Fruit fly (Drosophila melanogaster) whole organism, embryonic: ENCODE data around the gene CG6163.

Experiments used
- Adf1 ChIP-seq: fragments of 200-800 bp; sonication (Bioruptor generic); IDR thresholded peaks from 2 replicates; pipeline ENCODE4 v1.3.6; 2022; ENCODE audit warnings: missing biosample characterization, missing genetic modification characterization
- CG10209 ChIP-seq: fragments of 200-800 bp; sonication (Bioruptor generic); optimal IDR thresholded peaks from 3 replicates; lab custom pipeline; 2017; ENCODE audit warnings: missing biosample characterization, mild to moderate bottlenecking, missing genetic modification characterization, missing genetic modification reagents
- CG10431 ChIP-seq: fragments of 200-800 bp; sonication (Bioruptor generic); optimal IDR thresholded peaks from 3 replicates; lab custom pipeline; 2018; ENCODE audit warnings: missing biosample characterization, mild to moderate bottlenecking, missing genetic modification characterization
- CG10959 ChIP-seq: fragments of 200-800 bp; sonication (Bioruptor generic); IDR thresholded peaks from 2 replicates; pipeline ENCODE4 v1.3.6; 2022; ENCODE audit warnings: missing biosample characterization, missing genetic modification characterization
- CG11456 ChIP-seq: fragments of 200-800 bp; sonication (Bioruptor generic); IDR thresholded peaks from 3 replicates; pipeline ENCODE4 v1.3.6; 2022; ENCODE audit warnings: missing biosample characterization, missing genetic modification characterization
- CG12659 ChIP-seq: fragments of 200-800 bp; sonication (Bioruptor generic); optimal IDR thresholded peaks from 3 replicates; lab custom pipeline; 2017; ENCODE audit warnings: mild to moderate bottlenecking, missing biosample characterization, missing genetic modification reagents, missing genetic modification characterization
- CG12769 ChIP-seq: fragments of 200-800 bp; sonication (Bioruptor generic); optimal IDR thresholded peaks from 2 replicates; lab custom pipeline; 2019; ENCODE audit warnings: missing biosample characterization, mild to moderate bottlenecking, missing genetic modification characterization, moderate library complexity
- CG13424 ChIP-seq: fragments of 200-800 bp; sonication (Bioruptor generic); optimal IDR thresholded peaks from 2 replicates; lab custom pipeline; 2019; ENCODE audit warnings: missing biosample characterization, mild to moderate bottlenecking, missing genetic modification characterization, moderate library complexity
- CG15269 ChIP-seq: fragments of 200-800 bp; sonication (Bioruptor generic); optimal IDR thresholded peaks from 2 replicates; lab custom pipeline; 2018; ENCODE audit warnings: missing biosample characterization, mild to moderate bottlenecking, missing genetic modification characterization, moderate library complexity
- CG15696 ChIP-seq: fragments of 200-800 bp; sonication (Bioruptor generic); optimal IDR thresholded peaks from 2 replicates; lab custom pipeline; 2019; ENCODE audit warnings: missing biosample characterization, mild to moderate bottlenecking, missing genetic modification characterization, moderate library complexity
- CG18476 ChIP-seq: fragments of 200-800 bp; sonication (Bioruptor generic); optimal IDR thresholded peaks from 2 replicates; lab custom pipeline; 2016; ENCODE audit warnings: missing biosample characterization, mild to moderate bottlenecking, missing genetic modification characterization
- CG2712 ChIP-seq: fragments of 200-800 bp; optimal IDR thresholded peaks from 3 replicates; lab custom pipeline; 2019; ENCODE audit warnings: missing biosample characterization, mild to moderate bottlenecking, missing genetic modification characterization, moderate library complexity
- CG5180 ChIP-seq: fragments of 200-800 bp; sonication (Bioruptor generic); optimal IDR thresholded peaks from 3 replicates; lab custom pipeline; 2017; ENCODE audit warnings: missing biosample characterization, missing genetic modification characterization, mild to moderate bottlenecking, moderate library complexity, missing genetic modification reagents
- CG6689 ChIP-seq: fragments of 200-800 bp; sonication (Bioruptor generic); IDR thresholded peaks from 2 replicates; pipeline ENCODE4 v1.3.6; 2022; ENCODE audit warnings: missing biosample characterization, missing genetic modification characterization
- CG8924 ChIP-seq: fragments of 200-800 bp; optimal IDR thresholded peaks from 3 replicates; lab custom pipeline; 2019; ENCODE audit warnings: missing biosample characterization, mild to moderate bottlenecking, missing genetic modification characterization, moderate library complexity
- D ChIP-seq, 2 experiments: fragments of 200-800 bp in 1 of 2; fragments of >200 bp in 1 of 2; sonication (Bioruptor generic) in 1 of 2; optimal IDR thresholded peaks; 2 replicates in 1 of 2; 3 replicates in 1 of 2; lab custom pipeline; 2017; ENCODE audit warnings: mild to moderate bottlenecking in 1 of 2, missing biosample characterization in 1 of 2, missing genetic modification characterization in 1 of 2, missing genetic modification reagents in 1 of 2
- Dfd ChIP-seq, 2 experiments: fragments of >200 bp; optimal IDR thresholded peaks; 2 replicates each; lab custom pipeline; 2017; ENCODE audit warnings: missing biosample characterization in 2 of 2, missing genetic modification characterization in 2 of 2
- Fer1 ChIP-seq: fragments of 200-800 bp; sonication (Bioruptor generic); optimal IDR thresholded peaks from 2 replicates; lab custom pipeline; 2017; ENCODE audit warnings: missing biosample characterization, mild to moderate bottlenecking, missing genetic modification characterization
- Gug ChIP-seq: fragments of 200-800 bp; sonication (Bioruptor generic); IDR thresholded peaks from 4 replicates; pipeline ENCODE4 v1.3.6; 2022; ENCODE audit warnings: missing biosample characterization, missing genetic modification characterization
- HLH4C ChIP-seq: fragments of 200-800 bp; sonication (Bioruptor generic); IDR thresholded peaks from 3 replicates; pipeline ENCODE4 v1.3.6; 2022; ENCODE audit warnings: missing biosample characterization, missing genetic modification characterization; ENCODE audit not compliant: partially characterized antibody
- MBD-R2 ChIP-seq: fragments of 200-800 bp; sonication (Bioruptor generic); IDR thresholded peaks from 2 replicates; pipeline ENCODE4 v1.3.6; 2022; ENCODE audit warnings: missing biosample characterization, missing genetic modification characterization
- MTF-1 ChIP-seq: fragments of 200-800 bp; sonication (Bioruptor generic); optimal IDR thresholded peaks from 2 replicates; lab custom pipeline; 2018; ENCODE audit warnings: missing biosample characterization, mild to moderate bottlenecking, missing genetic modification characterization, borderline replicate concordance
- Mad ChIP-seq: fragments of 200-800 bp; sonication (Bioruptor generic); optimal IDR thresholded peaks from 2 replicates; lab custom pipeline; 2016; ENCODE audit warnings: missing biosample characterization, missing genetic modification characterization
- Mes4 ChIP-seq: fragments of 200-800 bp; sonication (Bioruptor generic); optimal IDR thresholded peaks from 2 replicates; lab custom pipeline; 2016; ENCODE audit warnings: missing biosample characterization, missing genetic modification characterization
- Myb ChIP-seq: fragments of 200-800 bp; sonication (Bioruptor generic); optimal IDR thresholded peaks from 2 replicates; lab custom pipeline; 2016; ENCODE audit warnings: missing biosample characterization, missing genetic modification characterization
- Nf-YC ChIP-seq: fragments of 200-800 bp; optimal IDR thresholded peaks from 3 replicates; lab custom pipeline; 2019; ENCODE audit warnings: missing biosample characterization, mild to moderate bottlenecking, missing genetic modification characterization, moderate library complexity
- Pdp1 ChIP-seq, 2 experiments: fragments of 200-800 bp; sonication (Bioruptor generic); optimal IDR thresholded peaks; 3 replicates each; lab custom pipeline; 2016; ENCODE audit warnings: missing biosample characterization in 2 of 2, missing genetic modification characterization in 2 of 2, mild to moderate bottlenecking in 1 of 2, moderate library complexity in 1 of 2
- Side ChIP-seq: fragments of 200-800 bp; sonication (Bioruptor generic); optimal IDR thresholded peaks from 2 replicates; lab custom pipeline; 2016; ENCODE audit warnings: missing biosample characterization, missing genetic modification characterization
- TFAM ChIP-seq: fragments of 200-800 bp; sonication (Bioruptor generic); optimal IDR thresholded peaks from 2 replicates; lab custom pipeline; 2017; ENCODE audit warnings: missing biosample characterization, missing genetic modification characterization, inconsistent platforms
- Taf1 ChIP-seq: fragments of 200-800 bp; sonication (Bioruptor generic); IDR thresholded peaks from 2 replicates; pipeline ENCODE4 v1.3.6; 2022; ENCODE audit warnings: missing biosample characterization, missing genetic modification characterization
- dysf ChIP-seq: fragments of 200-800 bp; sonication (Bioruptor generic); IDR thresholded peaks from 3 replicates; pipeline ENCODE4 v1.3.6; 2022; ENCODE audit warnings: missing biosample characterization, missing genetic modification characterization
- ems ChIP-seq: fragments of 200-800 bp; sonication (Bioruptor generic); optimal IDR thresholded peaks from 3 replicates; lab custom pipeline; 2016; ENCODE audit warnings: missing biosample characterization, missing genetic modification characterization
- fd64A ChIP-seq: fragments of 200-800 bp; sonication (Bioruptor generic); optimal IDR thresholded peaks from 3 replicates; lab custom pipeline; 2018; ENCODE audit warnings: missing biosample characterization, mild to moderate bottlenecking, missing genetic modification characterization
- grau ChIP-seq: fragments of 200-800 bp; optimal IDR thresholded peaks from 3 replicates; lab custom pipeline; 2019; ENCODE audit warnings: missing biosample characterization, mild to moderate bottlenecking, missing genetic modification characterization, moderate library complexity
- insv ChIP-seq, 2 experiments: fragments of 200-800 bp; sonication (Bioruptor generic); optimal IDR thresholded peaks; 3 replicates each; lab custom pipeline; 2016 to 2018; ENCODE audit warnings: missing biosample characterization in 2 of 2, missing genetic modification characterization in 2 of 2
- jumu ChIP-seq: fragments of 200-800 bp; sonication (Bioruptor generic); optimal IDR thresholded peaks from 3 replicates; lab custom pipeline; 2016; ENCODE audit warnings: missing biosample characterization, missing genetic modification characterization
- kay ChIP-seq: fragments of 200-800 bp; sonication (Bioruptor generic); optimal IDR thresholded peaks from 2 replicates; lab custom pipeline; 2016; ENCODE audit warnings: missing biosample characterization, missing genetic modification characterization
- mam ChIP-seq: fragments of 200-800 bp; sonication (Bioruptor generic); optimal IDR thresholded peaks from 3 replicates; lab custom pipeline; 2016; ENCODE audit warnings: missing biosample characterization, missing genetic modification characterization
- mirr ChIP-seq: fragments of 200-800 bp; sonication (Bioruptor generic); optimal IDR thresholded peaks from 3 replicates; lab custom pipeline; 2018; ENCODE audit warnings: missing biosample characterization, mild to moderate bottlenecking, missing genetic modification characterization
- peb ChIP-seq: fragments of 200-800 bp; sonication (Bioruptor generic); IDR thresholded peaks from 2 replicates; pipeline ENCODE4 v1.3.6; 2022; ENCODE audit warnings: missing biosample characterization, missing genetic modification characterization
- run ChIP-seq: fragments of 200-800 bp; sonication (Bioruptor generic); optimal IDR thresholded peaks from 3 replicates; lab custom pipeline; 2018; ENCODE audit warnings: missing biosample characterization, mild to moderate bottlenecking, missing genetic modification characterization
- shn ChIP-seq: fragments of 200-800 bp; sonication (Bioruptor generic); optimal IDR thresholded peaks from 3 replicates; lab custom pipeline; 2016; ENCODE audit warnings: missing biosample characterization, missing genetic modification characterization
- sisA ChIP-seq: fragments of 200-800 bp; sonication (Bioruptor generic); IDR thresholded peaks from 2 replicates; pipeline ENCODE4 v1.3.6; 2022; ENCODE audit warnings: missing biosample characterization, missing genetic modification characterization
- slp2 ChIP-seq: fragments of 200-800 bp; sonication (Bioruptor generic); optimal IDR thresholded peaks from 2 replicates; lab custom pipeline; 2016; ENCODE audit warnings: missing biosample characterization, missing genetic modification characterization
- so ChIP-seq: fragments of 200-800 bp; sonication (Bioruptor generic); IDR thresholded peaks from 3 replicates; pipeline ENCODE4 v1.3.6; 2022; ENCODE audit warnings: missing biosample characterization, missing genetic modification characterization
- trem ChIP-seq: fragments of 200-800 bp; optimal IDR thresholded peaks from 3 replicates; lab custom pipeline; 2019; ENCODE audit warnings: missing biosample characterization, mild to moderate bottlenecking, missing genetic modification characterization, moderate library complexity
- ttk ChIP-seq: fragments of 200-800 bp; sonication (Bioruptor generic); IDR thresholded peaks from 2 replicates; pipeline ENCODE4 v2.1.2; 2022; ENCODE audit warnings: missing biosample characterization, missing genetic modification characterization
- zen2 ChIP-seq: fragments of 200-800 bp; sonication (Bioruptor generic); IDR thresholded peaks from 3 replicates; pipeline ENCODE4 v1.3.6; 2022; ENCODE audit warnings: missing biosample characterization, missing genetic modification characterization; ENCODE audit not compliant: partially characterized antibody

Gene CG6163

DNA sequence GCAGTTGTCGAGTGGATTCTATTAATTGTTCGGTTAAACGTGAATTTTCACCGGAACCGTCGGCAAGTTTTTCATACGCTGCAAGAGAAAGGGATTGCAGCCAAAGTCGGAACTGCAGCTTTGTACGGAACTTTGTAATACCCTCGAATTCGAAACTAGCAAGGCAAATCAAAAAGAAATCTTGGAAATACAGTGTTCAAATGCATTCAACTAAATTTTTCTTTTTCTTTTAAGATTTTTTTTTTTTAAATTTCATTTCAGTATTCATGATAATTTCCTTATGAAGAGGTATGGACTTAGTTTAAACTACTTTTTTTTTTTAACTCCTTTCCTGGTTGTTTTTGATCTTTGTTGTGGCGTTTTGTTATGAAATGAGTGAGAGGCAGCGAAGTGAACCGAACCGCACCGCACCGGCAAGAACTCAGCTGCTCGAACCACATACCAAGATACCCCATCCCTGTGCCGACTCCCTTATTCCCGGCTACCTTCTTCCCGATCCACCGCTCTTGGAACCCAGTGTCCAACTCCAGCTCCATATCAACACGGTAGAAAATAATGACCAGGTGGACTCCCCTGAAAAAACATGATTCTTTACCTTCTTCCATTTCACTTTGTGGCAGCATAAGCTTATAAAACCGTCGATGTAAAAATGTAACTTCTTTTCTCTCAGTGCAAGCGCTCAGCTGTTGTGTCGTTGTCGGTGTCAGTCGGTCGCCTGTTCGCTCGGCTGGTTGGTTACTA, 15.2 kb upstream of the CG6163 start (continued):
- TF ChIP-seq CG15269: peak; percentile 18
- TF ChIP-seq fd64A (GFP tag; lab: Kevin White, UChicago): peak; percentile 18
- TF ChIP-seq Nf-YC (tag; lab: Kevin White, UChicago): peak; percentile 19
- no peak for TF ChIP-seq kay (GFP tag; lab: Kevin White, UChicago)
- no peak for TF ChIP-seq Taf1 (GFP tag; lab: Robert Waterston, UW)
- peak; percentile 56 for TF ChIP-seq sisA (GFP tag; lab: Robert Waterston, UW)
- no peak for TF ChIP-seq MBD-R2
- TF ChIP-seq CG11456 (GFP tag; lab: Robert Waterston, UW): peak; percentile 62; the same call in 2 of the 3 replicates
- peak; percentile 32 for TF ChIP-seq CG15696 (tag; lab: Kevin White, UChicago)
- peak; percentile 18 for TF ChIP-seq run
- TF ChIP-seq slp2 (GFP tag; lab: Kevin White, UChicago): peak; percentile 45
- peak; percentile 46 for TF ChIP-seq trem (tag; lab: Kevin White, UChicago)
- no peak for TF ChIP-seq CG12659
- peak; percentile 30 for TF ChIP-seq CG10431 (GFP tag; lab: Kevin White, UChicago)
- TF ChIP-seq jumu: peak; percentile 59
- no peak for TF ChIP-seq TFAM (GFP tag; lab: Kevin White, UChicago)
- TF ChIP-seq CG13424 (tag; lab: Kevin White, UChicago): peak; percentile 48
- TF ChIP-seq CG5180 (GFP tag; lab: Kevin White, UChicago): no peak
- peak; percentile 16 for TF ChIP-seq CG6689
- no peak for TF ChIP-seq Adf1
- TF ChIP-seq Mad: peak; percentile 43
- no peak for TF ChIP-seq Dfd (GFP tag; optimal IDR thresholded peaks at IDR 0.05; lab: Kevin White, UChicago)
- TF ChIP-seq MTF-1 (GFP tag; lab: Kevin White, UChicago): peak; percentile 54
- peak; percentile 28 for TF ChIP-seq Mes4 (GFP tag; lab: Kevin White, UChicago)
- TF ChIP-seq Pdp1 (GFP tag; optimal IDR thresholded peaks at IDR 0.05; lab: Kevin White, UChicago): peak; percentile 1 to 11
- TF ChIP-seq Myb (GFP tag; lab: Kevin White, UChicago): peak; percentile 20
- peak; percentile 67 for TF ChIP-seq CG8924
- peak; percentile 2 for TF ChIP-seq Fer1
- peak; percentile 50; the same call in 1 of the 4 replicates for TF ChIP-seq Gug (GFP tag; lab: Robert Waterston, UW)
- TF ChIP-seq CG18476 (GFP tag; lab: Kevin White, UChicago): no peak
- peak; percentile 41 for TF ChIP-seq grau
- TF ChIP-seq shn (GFP tag; lab: Kevin White, UChicago): peak; percentile 18
- peak; percentile 50 for TF ChIP-seq CG10959 (GFP tag; lab: Robert Waterston, UW)
- TF ChIP-seq mam (GFP tag; lab: Kevin White, UChicago): no peak
- TF ChIP-seq so (GFP tag; lab: Robert Waterston, UW): 0 out of 3 replicates have a peak, but pooled peaks have one; percentile 38
- no peak for TF ChIP-seq D (optimal IDR thresholded peaks at IDR 0.05; lab: Kevin White, UChicago)
- TF ChIP-seq D (GFP tag; optimal IDR thresholded peaks at IDR 0.05; lab: Kevin White, UChicago): peak; percentile 67
- TF ChIP-seq ems (GFP tag; lab: Kevin White, UChicago): peak; percentile 39
- TF ChIP-seq Side (GFP tag; lab: Kevin White, UChicago): peak; percentile 66
- peak; percentile 82 for TF ChIP-seq CG2712 (tag; lab: Kevin White, UChicago)
- peak; percentile 68 for TF ChIP-seq CG12769 (tag; lab: Kevin White, UChicago)
- no peak for TF ChIP-seq mirr (GFP tag; lab: Kevin White, UChicago)
- TF ChIP-seq zen2 (GFP tag; lab: Robert Waterston, UW): no peak
- peak; percentile 46 for TF ChIP-seq CG10209 (GFP tag; lab: Kevin White, UChicago)
- 0 out of 2 replicates have a peak, but pooled peaks have one; percentile 12 for TF ChIP-seq peb (GFP tag; lab: Robert Waterston, UW)
- TF ChIP-seq ttk: peak; percentile 41; the same call in 1 of the 2 replicates
- TF ChIP-seq dysf (GFP tag; lab: Robert Waterston, UW): peak; percentile 58; the same call in 2 of the 3 replicates
- no peak for TF ChIP-seq insv (GFP tag; optimal IDR thresholded peaks at IDR 0.05; lab: Kevin White, UChicago)
- no peak for TF ChIP-seq HLH4C (GFP tag; lab: Robert Waterston, UW)
